Fruit fly (Drosophila melanogaster) whole organism, embryonic: ENCODE results near the gene Invadolysin.
A peak's percentile ranks its signal among the peaks of the same experiment; 100 is the strongest.

Experiments
- ATbp ChIP-seq: fragments of 200-800 bp; sonication (Bioruptor generic); optimal IDR thresholded peaks from 2 replicates; lab custom pipeline; 2017; ENCODE audit warnings: missing biosample characterization, mild to moderate bottlenecking, missing genetic modification characterization, missing genetic modification reagents
- Awh ChIP-seq: fragments of 200-800 bp; sonication (Bioruptor generic); IDR thresholded peaks from 2 replicates; pipeline ENCODE4, ENCODE4 v1.3.6; 2022; ENCODE audit warnings: missing biosample characterization, missing genetic modification characterization
- CG10462 ChIP-seq: fragments of 200-800 bp; sonication (Bioruptor generic); optimal IDR thresholded peaks from 2 replicates; lab custom pipeline; 2016; ENCODE audit warnings: missing biosample characterization, missing genetic modification characterization
- CG10979 ChIP-seq: fragments of 200-800 bp; sonication (Bioruptor generic); optimal IDR thresholded peaks from 2 replicates; lab custom pipeline; 2018; ENCODE audit warnings: missing biosample characterization, mild to moderate bottlenecking, missing genetic modification characterization, moderate library complexity
- CG11723 ChIP-seq: fragments of 200-800 bp; sonication (Bioruptor generic); optimal IDR thresholded peaks from 2 replicates; lab custom pipeline; 2017; ENCODE audit warnings: missing biosample characterization, mild to moderate bottlenecking, missing genetic modification characterization
- CG12299 ChIP-seq: fragments of 200-800 bp; sonication (Bioruptor generic); optimal IDR thresholded peaks from 2 replicates; lab custom pipeline; 2018; ENCODE audit warnings: missing biosample characterization, mild to moderate bottlenecking, missing genetic modification characterization
- CG13424 ChIP-seq: fragments of 200-800 bp; sonication (Bioruptor generic); optimal IDR thresholded peaks from 2 replicates; lab custom pipeline; 2019; ENCODE audit warnings: missing biosample characterization, mild to moderate bottlenecking, missing genetic modification characterization, moderate library complexity
- CG13624 ChIP-seq: fragments of 200-800 bp; sonication (Bioruptor generic); optimal IDR thresholded peaks from 2 replicates; lab custom pipeline; 2016; ENCODE audit warnings: missing biosample characterization, missing genetic modification characterization
- CG15073 ChIP-seq: fragments of 200-800 bp; sonication (Bioruptor generic); optimal IDR thresholded peaks from 2 replicates; lab custom pipeline; 2016; ENCODE audit warnings: missing biosample characterization, missing genetic modification characterization
- CG16815 ChIP-seq: fragments of 200-800 bp; sonication (Bioruptor generic); optimal IDR thresholded peaks from 3 replicates; lab custom pipeline; 2017; ENCODE audit warnings: missing biosample characterization, mild to moderate bottlenecking, missing genetic modification characterization
- CG17186 ChIP-seq: fragments of 200-800 bp; sonication (Bioruptor generic); optimal IDR thresholded peaks from 3 replicates; lab custom pipeline; 2017; ENCODE audit warnings: missing biosample characterization, missing genetic modification reagents, missing genetic modification characterization
- CG17385 ChIP-seq: fragments of 200-800 bp; sonication (Bioruptor generic); optimal IDR thresholded peaks from 3 replicates; lab custom pipeline; 2018; ENCODE audit warnings: missing biosample characterization, mild to moderate bottlenecking, missing genetic modification characterization
- CG32772 ChIP-seq: fragments of 200-800 bp; sonication (Bioruptor generic); IDR thresholded peaks from 2 replicates; pipeline ENCODE4 v1.3.6; 2022; ENCODE audit warnings: missing biosample characterization, missing genetic modification characterization
- CG33557 ChIP-seq: fragments of 200-800 bp; sonication (Bioruptor generic); optimal IDR thresholded peaks from 2 replicates; lab custom pipeline; 2019; ENCODE audit warnings: missing biosample characterization, mild to moderate bottlenecking, missing genetic modification characterization, moderate library complexity
- CG4328 ChIP-seq: fragments of 200-800 bp; sonication (Bioruptor generic); optimal IDR thresholded peaks from 3 replicates; lab custom pipeline; 2017; ENCODE audit warnings: missing biosample characterization, missing genetic modification reagents, missing genetic modification characterization
- CG6813 ChIP-seq: fragments of 200-800 bp; sonication (Bioruptor generic); optimal IDR thresholded peaks from 2 replicates; lab custom pipeline; 2017; ENCODE audit warnings: missing biosample characterization, missing genetic modification characterization, mild to moderate bottlenecking, moderate library complexity, missing genetic modification reagents
- CG7745 ChIP-seq: fragments of 200-800 bp; sonication (Bioruptor generic); optimal IDR thresholded peaks from 2 replicates; lab custom pipeline; 2018; ENCODE audit warnings: missing biosample characterization, mild to moderate bottlenecking, missing genetic modification characterization, moderate library complexity
- CG7928 ChIP-seq: fragments of 200-800 bp; sonication (Bioruptor generic); optimal IDR thresholded peaks from 2 replicates; lab custom pipeline; 2017; ENCODE audit warnings: missing biosample characterization, mild to moderate bottlenecking, missing genetic modification characterization
- CG7987 ChIP-seq: fragments of 200-800 bp; sonication (Bioruptor generic); optimal IDR thresholded peaks from 2 replicates; lab custom pipeline; 2018; ENCODE audit warnings: missing biosample characterization, mild to moderate bottlenecking, missing genetic modification characterization, moderate library complexity
- CG8089 ChIP-seq: fragments of 200-800 bp; sonication (Bioruptor generic); optimal IDR thresholded peaks from 3 replicates; lab custom pipeline; 2016; ENCODE audit warnings: missing biosample characterization, missing genetic modification characterization
- CG9215 ChIP-seq: fragments of 200-800 bp; sonication (Bioruptor generic); IDR thresholded peaks from 2 replicates; pipeline ENCODE4 v1.3.6; 2022; ENCODE audit warnings: missing biosample characterization, missing genetic modification characterization
- CG9797 ChIP-seq: fragments of 200-800 bp; sonication (Bioruptor generic); optimal IDR thresholded peaks from 3 replicates; lab custom pipeline; 2018; ENCODE audit warnings: missing biosample characterization, mild to moderate bottlenecking, missing genetic modification characterization
- CTCF ChIP-seq: fragments of 200-800 bp; sonication (Bioruptor generic); optimal IDR thresholded peaks from 2 replicates; lab custom pipeline; 2017; ENCODE audit warnings: missing biosample characterization, mild to moderate bottlenecking, missing genetic modification characterization, moderate library complexity
- Deaf1 ChIP-seq: fragments of 200-800 bp; optimal IDR thresholded peaks from 3 replicates; lab custom pipeline; 2019; ENCODE audit warnings: missing biosample characterization, mild to moderate bottlenecking, missing genetic modification characterization, moderate library complexity
- ERR ChIP-seq: fragments of 200-800 bp; sonication (Bioruptor generic); optimal IDR thresholded peaks from 2 replicates; lab custom pipeline; 2016; ENCODE audit warnings: missing biosample characterization, missing genetic modification characterization
- Lpt ChIP-seq: fragments of >200 bp; optimal IDR thresholded peaks from 2 replicates; lab custom pipeline; 2018; ENCODE audit warnings: missing biosample characterization, missing genetic modification characterization
- MTF-1 ChIP-seq: fragments of 200-800 bp; sonication (Bioruptor generic); optimal IDR thresholded peaks from 2 replicates; lab custom pipeline; 2018; ENCODE audit warnings: missing biosample characterization, mild to moderate bottlenecking, missing genetic modification characterization, borderline replicate concordance
- Myb ChIP-seq: fragments of 200-800 bp; sonication (Bioruptor generic); optimal IDR thresholded peaks from 2 replicates; lab custom pipeline; 2016; ENCODE audit warnings: missing biosample characterization, missing genetic modification characterization
- Ptx1 ChIP-seq: fragments of 200-800 bp; sonication (Bioruptor generic); IDR thresholded peaks from 2 replicates; pipeline ENCODE4 v1.3.6; 2022; ENCODE audit warnings: missing biosample characterization, missing genetic modification characterization
- Six4 ChIP-seq: fragments of 200-800 bp; sonication (Bioruptor generic); optimal IDR thresholded peaks from 2 replicates; lab custom pipeline; 2016; ENCODE audit warnings: missing biosample characterization, missing genetic modification characterization
- Xbp1 ChIP-seq: fragments of 200-800 bp; sonication (Bioruptor generic); optimal IDR thresholded peaks from 3 replicates; lab custom pipeline; 2016; ENCODE audit warnings: missing biosample characterization, mild to moderate bottlenecking, missing genetic modification characterization
- ase ChIP-seq: fragments of 200-800 bp; sonication (Bioruptor generic); IDR thresholded peaks from 3 replicates; pipeline ENCODE4 v1.3.6; 2022; ENCODE audit warnings: missing biosample characterization, missing genetic modification characterization
- ato ChIP-seq: fragments of 200-800 bp; sonication (Bioruptor generic); IDR thresholded peaks from 2 replicates; pipeline ENCODE4 v1.3.6; 2022; ENCODE audit warnings: missing biosample characterization, missing genetic modification characterization; ENCODE audit not compliant: partially characterized antibody
- da ChIP-seq: fragments of 200-800 bp; sonication (Bioruptor generic); optimal IDR thresholded peaks from 2 replicates; lab custom pipeline; 2016; ENCODE audit warnings: missing biosample characterization, missing genetic modification characterization
- dm ChIP-seq: fragments of 200-800 bp; sonication (Bioruptor generic); optimal IDR thresholded peaks from 3 replicates; lab custom pipeline; 2016; ENCODE audit warnings: missing biosample characterization, missing genetic modification characterization
- eyg ChIP-seq: fragments of 200-800 bp; sonication (Bioruptor generic); optimal IDR thresholded peaks from 3 replicates; lab custom pipeline; 2016; ENCODE audit warnings: missing biosample characterization, missing genetic modification characterization
- ftz-f1 ChIP-seq: fragments of 200-800 bp; sonication (Bioruptor generic); optimal IDR thresholded peaks from 2 replicates; lab custom pipeline; 2016; ENCODE audit warnings: missing biosample characterization, missing genetic modification characterization
- hkb ChIP-seq, 2 experiments: fragments of 200-800 bp in 1 of 2; fragments of >200 bp in 1 of 2; sonication (Bioruptor generic) in 1 of 2; IDR thresholded peaks in 1 of 2; optimal IDR thresholded peaks in 1 of 2; 2 replicates each; pipeline versions ENCODE4 v1.3.6 to Lab custom; 2017 to 2022; ENCODE audit warnings: missing biosample characterization in 1 of 2, missing genetic modification characterization in 1 of 2
- lola ChIP-seq, 3 experiments: fragments of >200 bp in 2 of 3; fragments of 200-800 bp in 1 of 3; sonication (Bioruptor generic) in 1 of 3; optimal IDR thresholded peaks; 2 replicates each; lab custom pipeline; 2017 to 2019; ENCODE audit warnings: missing biosample characterization in 3 of 3, missing genetic modification characterization in 3 of 3, mild to moderate bottlenecking in 1 of 3, moderate library complexity in 1 of 3
- luna ChIP-seq: fragments of 200-800 bp; sonication (Bioruptor generic); optimal IDR thresholded peaks from 2 replicates; lab custom pipeline; 2016; ENCODE audit warnings: missing biosample characterization, missing genetic modification characterization
- pan ChIP-seq, 4 experiments: fragments of >200 bp in 3 of 4; fragments of 200-800 bp in 1 of 4; sonication (Bioruptor generic) in 1 of 4; optimal IDR thresholded peaks in 3 of 4; IDR thresholded peaks in 1 of 4; 2 replicates each; pipeline versions ENCODE4 v1.3.6 to Lab custom; 2017 to 2022; ENCODE audit warnings: missing biosample characterization in 2 of 4, missing genetic modification characterization in 2 of 4, mixed read lengths in 1 of 4
- pita ChIP-seq: fragments of 200-800 bp; sonication (Bioruptor generic); optimal IDR thresholded peaks from 2 replicates; lab custom pipeline; 2017; ENCODE audit warnings: missing biosample characterization, mild to moderate bottlenecking, missing genetic modification characterization
- pum ChIP-seq: fragments of 200-800 bp; sonication (Bioruptor generic); optimal IDR thresholded peaks from 2 replicates; lab custom pipeline; 2016; ENCODE audit warnings: missing biosample characterization, missing genetic modification characterization
- sob ChIP-seq: fragments of 200-800 bp; sonication (Bioruptor generic); IDR thresholded peaks from 2 replicates; pipeline ENCODE4 v1.3.6; 2022; ENCODE audit warnings: missing biosample characterization, missing genetic modification characterization
- ssp ChIP-seq: fragments of 200-800 bp; sonication (Bioruptor generic); IDR thresholded peaks from 2 replicates; pipeline ENCODE4 v1.3.6; 2022; ENCODE audit warnings: missing biosample characterization, missing genetic modification characterization
- stc ChIP-seq: fragments of 200-800 bp; sonication (Bioruptor generic); IDR thresholded peaks from 2 replicates; pipeline ENCODE4 v1.3.6; 2022; ENCODE audit warnings: missing biosample characterization, missing genetic modification characterization
- ttk ChIP-seq: fragments of 200-800 bp; sonication (Bioruptor generic); IDR thresholded peaks from 2 replicates; pipeline ENCODE4 v2.1.2; 2022; ENCODE audit warnings: missing biosample characterization, missing genetic modification characterization
- tup ChIP-seq: fragments of 200-800 bp; sonication (Bioruptor generic); optimal IDR thresholded peaks from 2 replicates; lab custom pipeline; 2016; ENCODE audit warnings: missing biosample characterization, mild to moderate bottlenecking, missing genetic modification characterization, moderate library complexity

The Invadolysin gene

DNA sequence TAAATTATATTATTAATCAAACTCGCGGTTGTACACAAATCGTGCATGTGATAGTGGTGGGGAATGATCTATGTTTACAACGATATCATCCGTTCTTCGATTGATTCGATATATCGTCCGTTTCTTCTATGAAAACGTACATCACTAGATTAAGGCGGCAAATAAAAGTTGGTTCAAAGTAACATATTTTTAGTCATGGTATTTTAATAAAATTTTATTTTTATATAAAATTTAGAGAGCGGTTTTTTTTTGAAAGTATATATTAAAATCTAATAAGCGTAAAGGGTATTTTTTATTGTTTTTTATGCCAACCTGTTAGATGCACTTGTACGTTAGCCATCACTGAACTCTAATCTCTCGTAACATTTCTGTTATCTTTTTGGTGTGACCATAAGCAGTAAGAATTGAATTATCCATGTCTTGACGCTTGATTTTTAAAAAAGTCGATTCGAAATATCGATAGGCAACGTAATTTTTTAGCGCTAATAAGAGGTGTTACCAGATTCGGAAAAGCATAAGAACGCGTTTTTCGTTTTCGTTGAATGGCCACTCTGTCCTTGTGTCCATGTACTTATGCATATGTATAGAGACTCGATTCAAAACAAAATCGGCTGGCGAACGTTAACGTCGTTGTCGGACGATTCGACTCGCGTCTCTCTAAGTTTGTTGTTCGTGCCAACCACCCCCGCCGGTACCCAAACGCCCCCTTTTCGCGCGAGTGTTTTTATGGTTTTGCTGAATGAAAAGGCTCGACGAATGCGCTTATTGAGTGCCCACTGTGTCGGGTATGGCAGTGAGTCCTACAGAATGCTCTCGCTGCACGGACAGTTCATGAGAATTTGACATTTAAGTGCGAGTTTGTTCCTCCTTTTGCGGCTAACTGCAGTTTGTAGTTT lies at the start of gene Invadolysin, which contains the start of gene TAF1B (continued):
- TF ChIP-seq ttk (GFP tag; lab: Robert Waterston, UW) (0 out of 2 replicates have a peak, but pooled peaks have one; percentile 28), CG4328 (GFP tag; lab: Kevin White, UChicago) (no peak), hkb (optimal IDR thresholded peaks at IDR 0.05; lab: Kevin White, UChicago) (no peak), hkb (GFP tag; IDR thresholded peaks at IDR 0.05; lab: Robert Waterston, UW) (peak; percentile 45), pum (peak; percentile 42), ssp (GFP tag; lab: Robert Waterston, UW) (no peak), ftz-f1 (peak; percentile 68), CG13424 (tag; lab: Kevin White, UChicago) (peak; percentile 56), Six4 (GFP tag; lab: Kevin White, UChicago) (peak; percentile 33), tup (GFP tag; lab: Kevin White, UChicago) (no peak), CG8089 (GFP tag; lab: Kevin White, UChicago) (no peak), dm (GFP tag; lab: Kevin White, UChicago) (peak; percentile 15), CG9215 (GFP tag; lab: Robert Waterston, UW) (no peak), pita (GFP tag; lab: Kevin White, UChicago) (no peak), sob (peak; percentile 53; the same call in 1 of the 2 replicates), ERR (GFP tag; lab: Kevin White, UChicago) (peak; percentile 56), CG11723 (no peak), da (GFP tag; lab: Kevin White, UChicago) (no peak), CG10462 (GFP tag; lab: Kevin White, UChicago) (peak; percentile 18), eyg (GFP tag; lab: Kevin White, UChicago) (no peak), CG10979 (peak; percentile 8), Awh (no peak), CG16815 (GFP tag; lab: Kevin White, UChicago) (no peak), Xbp1 (peak; percentile 63), lola (GFP tag; optimal IDR thresholded peaks at IDR 0.05; lab: Kevin White, UChicago) (peak in 1 of 3 experiments; percentile 33), CG32772 (peak; percentile 33; the same call in 1 of the 2 replicates), Ptx1 (peak; percentile 69), Myb (GFP tag; lab: Kevin White, UChicago) (peak; percentile 86), CG13624 (GFP tag; lab: Kevin White, UChicago) (peak; percentile 54), CG33557 (GFP tag; lab: Kevin White, UChicago) (no peak), CG9797 (GFP tag; lab: Kevin White, UChicago) (peak; percentile 96), ATbp (GFP tag; lab: Kevin White, UChicago) (peak; percentile 10), CG12299 (no peak), CG15073 (GFP tag; lab: Kevin White, UChicago) (no peak), CTCF (peak; percentile 69), MTF-1 (GFP tag; lab: Kevin White, UChicago) (no peak), CG6813 (peak; percentile 8), CG7987 (peak; percentile 14), ato (peak; percentile 75), CG17186 (GFP tag; lab: Kevin White, UChicago) (peak; percentile 38), luna (GFP tag; lab: Kevin White, UChicago) (no peak), pan (optimal IDR thresholded peaks at IDR 0.05; lab: Kevin White, UChicago) (no peak), pan (GFP tag; optimal IDR thresholded peaks at IDR 0.05 in 1 of 2, IDR thresholded peaks at IDR 0.05 in 1 of 2) (peak in 1 of 2 experiments; percentile 55), CG7745 (no peak), Lpt (GFP tag; lab: Kevin White, UChicago) (no peak), Deaf1 (peak; percentile 94), CG7928 (GFP tag; lab: Kevin White, UChicago) (peak; percentile 17), CG17385 (GFP tag; lab: Kevin White, UChicago) (peak; percentile 12), ase (no peak; the same call in 2 of the 3 replicates), stc (GFP tag; lab: Robert Waterston, UW) (no peak; the same call in 1 of the 2 replicates)
